Worm (Caenorhabditis elegans) whole organism, L4 larva: ENCODE measurements around the gene sri-31.
A peak's percentile ranks its signal among the peaks of the same experiment; 100 is the strongest.

Experiments
- F10B5.3 ChIP-seq: sonication (generic microtip); optimal IDR thresholded peaks from 2 replicates; lab custom pipeline; 2016; ENCODE audit warnings: mild to moderate bottlenecking, missing genetic modification characterization, missing compliant biosample characterization
- Y5F2A.4 ChIP-seq: fragments of 200-800 bp; sonication (Bioruptor generic); optimal IDR thresholded peaks from 2 replicates; lab custom pipeline; 2018; ENCODE audit warnings: mild to moderate bottlenecking, missing genetic modification characterization, missing compliant biosample characterization
- aly-2 ChIP-seq: sonication (generic microtip); optimal IDR thresholded peaks from 2 replicates; lab custom pipeline; 2018; ENCODE audit warnings: missing biosample characterization, missing genetic modification characterization
- ama-1 ChIP-seq: fragments of 150-350 bp; optimal IDR thresholded peaks from 2 replicates; lab custom pipeline; 2014; ENCODE audit warnings: inconsistent platforms, mixed read lengths
- arid-1 ChIP-seq: fragments of 200-800 bp; sonication (Bioruptor generic); conservative IDR thresholded peaks from 2 replicates; pipeline ENCODE4 v1.3.6; 2022; ENCODE audit warnings: missing genetic modification reagents, missing genetic modification characterization, missing compliant biosample characterization
- lin-15B ChIP-seq: fragments of 150-350 bp; sonication (generic microtip); optimal IDR thresholded peaks from 3 replicates; lab custom pipeline; 2014; ENCODE audit warnings: missing biosample characterization, missing genetic modification characterization
- lin-39 ChIP-seq: fragments of 150-350 bp; optimal IDR thresholded peaks from 2 replicates; lab custom pipeline; 2014; ENCODE audit warnings: missing biosample characterization, missing genetic modification reagents, missing genetic modification characterization
- nhr-11 ChIP-seq: fragments of 150-350 bp; optimal IDR thresholded peaks from 2 replicates; lab custom pipeline; 2014; ENCODE audit warnings: missing biosample characterization, missing genetic modification characterization
- nhr-76 ChIP-seq: fragments of 150-350 bp; optimal IDR thresholded peaks from 2 replicates; lab custom pipeline; 2014; ENCODE audit warnings: missing biosample characterization, missing genetic modification characterization
- nhr-77 ChIP-seq: fragments of 150-350 bp; optimal IDR thresholded peaks from 2 replicates; lab custom pipeline; 2014; ENCODE audit warnings: missing biosample characterization, missing genetic modification characterization
- php-3 ChIP-seq: fragments of 200-800 bp; sonication (Bioruptor generic); IDR thresholded peaks from 2 replicates; pipeline ENCODE4 v1.3.6; 2022; ENCODE audit warnings: missing genetic modification reagents, missing genetic modification characterization, missing compliant biosample characterization
- rbr-2 ChIP-seq: sonication (generic microtip); optimal IDR thresholded peaks from 2 replicates; lab custom pipeline; 2016; ENCODE audit warnings: missing genotype, missing genetic modification characterization, missing compliant biosample characterization

- TF ChIP-seq rbr-2 (tag; lab: Kevin White, UChicago) (peak; percentile 92), lin-39 (tag; lab: Kevin White, UChicago) (no peak), arid-1 (GFP tag; lab: Robert Waterston, UW) (peak; percentile 83), Y5F2A.4 (peak; percentile 71), nhr-76 (tag; lab: Kevin White, UChicago) (no peak), nhr-77 (tag; lab: Kevin White, UChicago) (peak; percentile 63), php-3 (GFP tag; lab: Robert Waterston, UW) (peak; percentile 89), F10B5.3 (tag; lab: Kevin White, UChicago) (peak; percentile 87), ama-1 (no peak), lin-15B (no peak), nhr-11 (tag; lab: Kevin White, UChicago) (peak; percentile 80), aly-2 (tag; lab: Kevin White, UChicago) (no peak)
Observed at ce11 chrII:3076915-3077314, 26.1 kb downstream of the sri-31 start, which contains the start of gene Y25C1A.8.
